Worm (Caenorhabditis elegans) whole organism, L4 larva: ENCODE measurements around the gene ndub-11.

Experiments
- D1046.2 ChIP-seq: fragments of 200-800 bp; sonication (Bioruptor generic); IDR thresholded peaks from 2 replicates; pipeline ENCODE4 v1.3.6; 2022; ENCODE audit warnings: missing genetic modification characterization, missing compliant biosample characterization
- F10B5.3 ChIP-seq: sonication (generic microtip); optimal IDR thresholded peaks from 2 replicates; lab custom pipeline; 2016; ENCODE audit warnings: mild to moderate bottlenecking, missing genetic modification characterization, missing compliant biosample characterization
- F26F4.8 ChIP-seq: fragments of 200-800 bp; sonication (Bioruptor generic); conservative IDR thresholded peaks from 2 replicates; pipeline ENCODE4 v1.3.6; 2022; ENCODE audit warnings: missing genetic modification characterization, missing compliant biosample characterization
- F37D6.2 ChIP-seq: sonication (generic microtip); optimal IDR thresholded peaks from 2 replicates; lab custom pipeline; 2016; ENCODE audit warnings: mild to moderate bottlenecking, missing genetic modification characterization, missing compliant biosample characterization
- T20F7.1 ChIP-seq: fragments of 200-800 bp; sonication (Bioruptor generic); optimal IDR thresholded peaks from 2 replicates; lab custom pipeline; 2018; ENCODE audit warnings: mild to moderate bottlenecking, missing genetic modification characterization, missing compliant biosample characterization
- T26A8.4 ChIP-seq: fragments of 200-800 bp; sonication (Bioruptor generic); IDR thresholded peaks from 2 replicates; pipeline ENCODE4 v1.3.6; 2022; ENCODE audit warnings: missing genetic modification characterization, missing compliant biosample characterization
- Y105C5A.15 ChIP-seq: fragments of 200-800 bp; sonication (Bioruptor generic); IDR thresholded peaks from 2 replicates; pipeline ENCODE4 v1.3.6; 2022; ENCODE audit warnings: missing genetic modification characterization, missing compliant biosample characterization
- ZK546.5 ChIP-seq, 2 experiments: sonication (generic microtip); optimal IDR thresholded peaks; 2 replicates each; lab custom pipeline; 2017; ENCODE audit warnings: missing biosample characterization in 2 of 2, missing genetic modification characterization in 2 of 2
- aha-1 ChIP-seq: fragments of 150-350 bp; peaks from one replicate; lab custom pipeline; 2014; ENCODE audit warnings: missing biosample characterization, missing genetic modification characterization
- aly-2 ChIP-seq: sonication (generic microtip); optimal IDR thresholded peaks from 2 replicates; lab custom pipeline; 2018; ENCODE audit warnings: missing biosample characterization, missing genetic modification characterization
- attf-4 ChIP-seq: sonication (generic microtip); optimal IDR thresholded peaks from 3 replicates; lab custom pipeline; 2017; ENCODE audit warnings: missing biosample characterization, missing genetic modification characterization
- ceh-28 ChIP-seq: fragments of 150-350 bp; optimal IDR thresholded peaks from 2 replicates; lab custom pipeline; 2014; ENCODE audit warnings: missing biosample characterization, missing genetic modification reagents, missing genetic modification characterization
- ceh-32 ChIP-seq: sonication (generic microtip); optimal IDR thresholded peaks from 2 replicates; lab custom pipeline; 2016; ENCODE audit warnings: mild to moderate bottlenecking, missing genetic modification characterization, missing compliant biosample characterization; ENCODE audit not compliant: poor library complexity
- ceh-62 ChIP-seq: sonication (generic microtip); optimal IDR thresholded peaks from 2 replicates; lab custom pipeline; 2017; ENCODE audit warnings: missing biosample characterization, missing genetic modification characterization
- ceh-82 ChIP-seq: sonication (generic microtip); optimal IDR thresholded peaks from 2 replicates; lab custom pipeline; 2017; ENCODE audit warnings: missing biosample characterization, missing genetic modification characterization
- ces-1 ChIP-seq: fragments of 150-350 bp; sonication (generic microtip); optimal IDR thresholded peaks from 4 replicates; lab custom pipeline; 2014; ENCODE audit warnings: missing biosample characterization, missing genetic modification reagents, missing genetic modification characterization
- daf-12 ChIP-seq: fragments of 150-350 bp; optimal IDR thresholded peaks from 2 replicates; lab custom pipeline; 2014; ENCODE audit warnings: missing biosample characterization, missing genetic modification reagents, missing genetic modification characterization
- daf-16 ChIP-seq, 3 experiments: sonication (generic microtip); optimal IDR thresholded peaks; 2 replicates each; lab custom pipeline; 2016 to 2017; ENCODE audit warnings: missing genetic modification characterization in 3 of 3, missing genetic modification reagents in 3 of 3, mild to moderate bottlenecking in 2 of 3, missing compliant biosample characterization in 2 of 3, missing biosample characterization in 1 of 3, moderate library complexity in 1 of 3
- daf-19 ChIP-seq: fragments of 200-800 bp; sonication (Bioruptor generic); conservative IDR thresholded peaks from 2 replicates; pipeline ENCODE4 v1.3.6; 2022; ENCODE audit warnings: missing genetic modification characterization, missing compliant biosample characterization
- dmd-6 ChIP-seq: fragments of 200-800 bp; sonication (Bioruptor generic); IDR thresholded peaks from 2 replicates; pipeline ENCODE4 v1.3.6; 2022; ENCODE audit warnings: missing genetic modification reagents, missing genetic modification characterization, missing compliant biosample characterization
- dmd-9 ChIP-seq: fragments of 200-800 bp; sonication (Bioruptor generic); IDR thresholded peaks from 2 replicates; pipeline ENCODE4 v1.3.6; 2022; ENCODE audit warnings: missing genetic modification reagents, missing genetic modification characterization, missing compliant biosample characterization
- dpl-1 ChIP-seq: fragments of 150-350 bp; optimal IDR thresholded peaks from 2 replicates; lab custom pipeline; 2014; ENCODE audit warnings: missing biosample characterization, missing genetic modification reagents, missing genetic modification characterization
- duxl-1 ChIP-seq: sonication (generic microtip); optimal IDR thresholded peaks from 2 replicates; lab custom pipeline; 2016; ENCODE audit warnings: mild to moderate bottlenecking, missing genetic modification characterization, moderate library complexity, missing compliant biosample characterization; ENCODE audit not compliant: poor library complexity
- dve-1 ChIP-seq: sonication (generic microtip); optimal IDR thresholded peaks from 2 replicates; lab custom pipeline; 2017; ENCODE audit warnings: antibody characterized with exemption, mild to moderate bottlenecking, missing genetic modification characterization, missing compliant biosample characterization; ENCODE audit not compliant: insufficient read depth
- egl-43 ChIP-seq: fragments of 200-800 bp; sonication (Bioruptor generic); IDR thresholded peaks from 2 replicates; pipeline ENCODE4 v1.3.6; 2022; ENCODE audit warnings: missing genetic modification reagents, missing genetic modification characterization, missing compliant biosample characterization
- fkh-10 ChIP-seq: fragments of 150-350 bp; optimal IDR thresholded peaks from 2 replicates; lab custom pipeline; 2014; ENCODE audit warnings: missing biosample characterization, missing genetic modification reagents, missing genetic modification characterization
- fos-1 ChIP-seq: fragments of 150-350 bp; optimal IDR thresholded peaks from 2 replicates; lab custom pipeline; 2014; ENCODE audit warnings: missing biosample characterization, missing genetic modification characterization
- hif-1 ChIP-seq, 2 experiments: sonication (generic microtip); optimal IDR thresholded peaks; 2 replicates each; lab custom pipeline; 2016 to 2017; ENCODE audit warnings: missing compliant biosample characterization in 2 of 2, missing genetic modification characterization in 2 of 2, missing genetic modification reagents in 2 of 2, missing genotype in 2 of 2, mild to moderate bottlenecking in 1 of 2
- hlh-30 ChIP-seq: sonication (generic microtip); optimal IDR thresholded peaks from 2 replicates; lab custom pipeline; 2017; ENCODE audit warnings: antibody characterized with exemption, mild to moderate bottlenecking, missing genetic modification characterization, missing compliant biosample characterization; ENCODE audit not compliant: insufficient read depth
- lin-1 ChIP-seq: fragments of 200-800 bp; sonication (Bioruptor generic); IDR thresholded peaks from 2 replicates; pipeline ENCODE4 v1.3.6; 2022; ENCODE audit warnings: missing genetic modification reagents, missing genetic modification characterization, missing compliant biosample characterization
- lin-13 ChIP-seq: fragments of 150-350 bp; optimal IDR thresholded peaks from 2 replicates; lab custom pipeline; 2014; ENCODE audit warnings: missing biosample characterization, missing genetic modification reagents, missing genetic modification characterization
- lin-39 ChIP-seq: fragments of 150-350 bp; optimal IDR thresholded peaks from 2 replicates; lab custom pipeline; 2014; ENCODE audit warnings: missing biosample characterization, missing genetic modification reagents, missing genetic modification characterization
- lsy-2 ChIP-seq, 2 experiments: fragments of 150-350 bp in 1 of 2; sonication (generic microtip) in 1 of 2; optimal IDR thresholded peaks; 2 replicates each; lab custom pipeline; 2014 to 2017; ENCODE audit warnings: missing biosample characterization in 2 of 2, missing genetic modification characterization in 2 of 2
- madf-5 ChIP-seq, 2 experiments: fragments of 200-800 bp; sonication (Bioruptor generic); IDR thresholded peaks; 2 replicates each; pipeline ENCODE4 v1.3.6; 2022; ENCODE audit warnings: missing compliant biosample characterization in 2 of 2, missing genetic modification characterization in 2 of 2
- madf-9 ChIP-seq: fragments of 200-800 bp; sonication (Bioruptor generic); conservative IDR thresholded peaks from 2 replicates; pipeline ENCODE4 v1.3.6; 2022; ENCODE audit warnings: missing genetic modification reagents, missing genetic modification characterization, missing compliant biosample characterization
- mdt-29 ChIP-seq: fragments of 200-800 bp; sonication (Bioruptor generic); IDR thresholded peaks from 2 replicates; pipeline ENCODE4 v1.3.6; 2022; ENCODE audit warnings: missing genetic modification reagents, missing genetic modification characterization, missing compliant biosample characterization
- mep-1 ChIP-seq: fragments of 150-350 bp; sonication (generic microtip); optimal IDR thresholded peaks from 3 replicates; lab custom pipeline; 2014; ENCODE audit warnings: missing biosample characterization, missing genetic modification characterization
- mxl-2 ChIP-seq: fragments of 200-800 bp; sonication (Bioruptor generic); conservative IDR thresholded peaks from 2 replicates; pipeline ENCODE4 v1.3.6; 2022; ENCODE audit warnings: missing genetic modification reagents, missing genetic modification characterization, missing compliant biosample characterization
- nhr-111 ChIP-seq: fragments of 200-800 bp; sonication (Bioruptor generic); optimal IDR thresholded peaks from 2 replicates; lab custom pipeline; 2018; ENCODE audit warnings: mild to moderate bottlenecking, missing genetic modification characterization, missing compliant biosample characterization
- nhr-41 ChIP-seq: fragments of 200-800 bp; sonication (Bioruptor generic); IDR thresholded peaks from 2 replicates; pipeline ENCODE4 v1.3.6; 2022; ENCODE audit warnings: missing genetic modification reagents, missing genetic modification characterization, missing compliant biosample characterization
- nhr-42 ChIP-seq: fragments of 200-800 bp; sonication (Bioruptor generic); IDR thresholded peaks from 2 replicates; pipeline ENCODE4 v1.3.6; 2022; ENCODE audit warnings: missing genetic modification characterization, missing compliant biosample characterization
- nhr-48 ChIP-seq: sonication (generic microtip); optimal IDR thresholded peaks from 2 replicates; lab custom pipeline; 2016; ENCODE audit warnings: mild to moderate bottlenecking, missing genetic modification characterization, missing compliant biosample characterization
- nhr-76 ChIP-seq: fragments of 150-350 bp; optimal IDR thresholded peaks from 2 replicates; lab custom pipeline; 2014; ENCODE audit warnings: missing biosample characterization, missing genetic modification characterization
- saeg-2 ChIP-seq: fragments of 200-800 bp; sonication (Bioruptor generic); IDR thresholded peaks from 2 replicates; pipeline ENCODE4 v1.3.6; 2022; ENCODE audit warnings: missing genetic modification reagents, missing genetic modification characterization, missing compliant biosample characterization
- skn-1 ChIP-seq: fragments of 150-350 bp; optimal IDR thresholded peaks from 2 replicates; lab custom pipeline; 2014; ENCODE audit warnings: missing biosample characterization, missing genetic modification characterization
- snpc-1.2 ChIP-seq: fragments of 200-800 bp; sonication (Bioruptor generic); IDR thresholded peaks from 2 replicates; pipeline ENCODE4 v1.3.6; 2022; ENCODE audit warnings: missing genetic modification reagents, missing genetic modification characterization, missing compliant biosample characterization
- snpc-4 ChIP-seq: fragments of 150-350 bp; optimal IDR thresholded peaks from 2 replicates; lab custom pipeline; 2014; ENCODE audit warnings: missing biosample characterization, missing genetic modification characterization
- spr-1 ChIP-seq: sonication (generic microtip); optimal IDR thresholded peaks from 2 replicates; lab custom pipeline; 2016; ENCODE audit warnings: mild to moderate bottlenecking, missing genetic modification characterization, missing compliant biosample characterization
- spr-3 ChIP-seq: fragments of 200-800 bp; sonication (Bioruptor generic); optimal IDR thresholded peaks from 2 replicates; lab custom pipeline; 2018; ENCODE audit warnings: mild to moderate bottlenecking, missing genetic modification characterization, missing compliant biosample characterization
- unc-39 ChIP-seq: sonication (generic microtip); optimal IDR thresholded peaks from 2 replicates; lab custom pipeline; 2017; ENCODE audit warnings: missing biosample characterization, missing genetic modification characterization
- zip-11 ChIP-seq: fragments of 200-800 bp; sonication (Bioruptor generic); IDR thresholded peaks from 2 replicates; pipeline ENCODE4 v1.3.6; 2022; ENCODE audit warnings: missing genetic modification characterization, missing compliant biosample characterization
- ztf-11 ChIP-seq: fragments of 150-350 bp; optimal IDR thresholded peaks from 2 replicates; lab custom pipeline; 2014; ENCODE audit warnings: missing biosample characterization, missing genetic modification characterization

Gene ndub-11

DNA sequence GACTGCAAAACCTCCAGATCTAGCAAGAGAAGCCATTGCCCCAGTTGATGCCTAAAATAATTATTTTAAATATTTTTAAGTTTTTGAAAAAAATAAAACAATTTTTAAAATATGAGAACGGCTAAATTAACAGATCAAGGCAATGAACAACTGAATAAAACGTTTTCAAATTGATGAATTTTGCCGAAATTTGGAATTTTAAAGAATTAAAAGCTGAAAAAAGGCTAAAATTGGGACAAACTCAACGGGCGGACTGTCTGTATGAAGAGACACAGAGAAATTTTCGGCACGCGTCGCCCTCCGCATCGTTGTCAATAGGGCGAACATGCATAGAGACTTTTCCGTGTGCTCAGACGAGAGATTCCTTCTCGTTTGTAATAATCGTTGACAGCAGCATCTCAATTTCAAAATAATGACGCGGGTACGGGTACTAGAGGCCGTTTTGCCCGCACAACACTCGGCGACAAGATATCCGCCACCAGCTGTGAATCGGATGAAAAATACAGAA is 6.0 kb upstream of the ndub-11 start, which contains the start of the genes isp-1 and islo-1 (continued):
- TF ChIP-seq fos-1 (tag; lab: Kevin White, UChicago): no peak
- no peak for TF ChIP-seq fkh-10 (GFP tag; lab: Kevin White, UChicago)
- TF ChIP-seq lin-13 (GFP tag; lab: Kevin White, UChicago): peak; percentile 27
- TF ChIP-seq hif-1 (tag; optimal IDR thresholded peaks at IDR 0.05; lab: Kevin White, UChicago): no peak
- no peak for TF ChIP-seq snpc-1.2 (GFP tag; lab: Robert Waterston, UW)
- TF ChIP-seq ceh-32: no peak
- TF ChIP-seq nhr-48 (tag; lab: Kevin White, UChicago): no peak
- no peak for TF ChIP-seq aly-2 (tag; lab: Kevin White, UChicago)
- peak; percentile 91 for TF ChIP-seq aha-1 (tag; lab: Kevin White, UChicago)
- no peak for TF ChIP-seq ceh-62 (tag; lab: Kevin White, UChicago)
- no peak for TF ChIP-seq skn-1
- TF ChIP-seq mdt-29: no peak
- no peak for TF ChIP-seq D1046.2 (GFP tag; lab: Robert Waterston, UW)
- no peak for TF ChIP-seq spr-1 (tag; lab: Kevin White, UChicago)
- no peak for TF ChIP-seq unc-39
- no peak for TF ChIP-seq ceh-28
- no peak for TF ChIP-seq madf-5 (GFP tag; IDR thresholded peaks at IDR 0.05; lab: Robert Waterston, UW)
- no peak for TF ChIP-seq mxl-2 (GFP tag; lab: Robert Waterston, UW)
- no peak for TF ChIP-seq daf-16 (GFP tag; optimal IDR thresholded peaks at IDR 0.05; lab: Kevin White, UChicago)
- peak; percentile 55 for TF ChIP-seq daf-16 (tag; optimal IDR thresholded peaks at IDR 0.05; lab: Kevin White, UChicago)
- TF ChIP-seq nhr-41 (GFP tag; lab: Robert Waterston, UW): no peak
- TF ChIP-seq snpc-4: no peak
- TF ChIP-seq ceh-82 (tag; lab: Kevin White, UChicago): no peak
- no peak for TF ChIP-seq lin-39
- TF ChIP-seq ztf-11 (tag; lab: Kevin White, UChicago): no peak
- TF ChIP-seq F26F4.8 (GFP tag; lab: Robert Waterston, UW): no peak
- TF ChIP-seq T26A8.4 (GFP tag; lab: Robert Waterston, UW): no peak
- TF ChIP-seq Y105C5A.15 (GFP tag; lab: Robert Waterston, UW): no peak
- no peak for TF ChIP-seq F10B5.3 (tag; lab: Kevin White, UChicago)
- TF ChIP-seq T20F7.1 (GFP tag; lab: Kevin White, UChicago): no peak
- TF ChIP-seq nhr-42 (GFP tag; lab: Robert Waterston, UW): no peak
- no peak for TF ChIP-seq lin-1 (GFP tag; lab: Robert Waterston, UW)
- TF ChIP-seq dve-1 (tag; lab: Kevin White, UChicago): peak; percentile 57
- no peak for TF ChIP-seq dmd-6 (GFP tag; lab: Robert Waterston, UW)
- TF ChIP-seq zip-11 (GFP tag; lab: Robert Waterston, UW): no peak
- TF ChIP-seq duxl-1 (tag; lab: Kevin White, UChicago): no peak
- TF ChIP-seq nhr-111 (GFP tag; lab: Kevin White, UChicago): no peak
- TF ChIP-seq attf-4 (tag; lab: Kevin White, UChicago): no peak
- TF ChIP-seq spr-3 (GFP tag; lab: Kevin White, UChicago): no peak
- no peak for TF ChIP-seq ZK546.5 (tag; optimal IDR thresholded peaks at IDR 0.05; lab: Kevin White, UChicago)
- TF ChIP-seq nhr-76 (tag; lab: Kevin White, UChicago): no peak
- no peak for TF ChIP-seq daf-19 (GFP tag; lab: Robert Waterston, UW)
- TF ChIP-seq dmd-9 (GFP tag; lab: Robert Waterston, UW): no peak
- no peak for TF ChIP-seq madf-9 (GFP tag; lab: Robert Waterston, UW)
- no peak for TF ChIP-seq ces-1 (GFP tag; lab: Kevin White, UChicago)
- no peak for TF ChIP-seq daf-12 (tag; lab: Kevin White, UChicago)
- TF ChIP-seq saeg-2 (GFP tag; lab: Robert Waterston, UW): no peak
- TF ChIP-seq hlh-30 (tag; lab: Kevin White, UChicago): peak; percentile 82
- peak; percentile 56 for TF ChIP-seq dpl-1 (GFP tag; lab: Kevin White, UChicago)
- TF ChIP-seq lsy-2 (tag; optimal IDR thresholded peaks at IDR 0.05; lab: Kevin White, UChicago): peak in 1 of 2 experiments; percentile 61
- TF ChIP-seq F37D6.2 (tag; lab: Kevin White, UChicago): no peak
- peak; percentile 69 for TF ChIP-seq mep-1 (tag; lab: Kevin White, UChicago)
- no peak for TF ChIP-seq egl-43 (GFP tag; lab: Robert Waterston, UW)
